Fruit fly (Drosophila melanogaster) S2 (cell line): Measurements from ENCODE around the gene DCTN6-p27.

Source experiments
- CG8478 ChIP-seq: fragments of >200 bp; optimal IDR thresholded peaks from 2 replicates; lab custom pipeline; 2018
- CTCF ChIP-seq, 2 experiments: fragments of >200 bp; optimal IDR thresholded peaks; 2 replicates each; lab custom pipeline; 2018

The DCTN6-p27 gene

dm6 chr2L:19131905-19132402, at the start of gene DCTN6-p27, which contains the start of gene AsnRS:
DCTN6-p27 (plus strand) TSS chr2L:19132323.
AsnRS (minus strand) TSS chr2L:19131954.
- no peak for TF ChIP-seq CTCF (optimal IDR thresholded peaks at IDR 0.05; lab: Kevin White, UChicago)
- no peak for TF ChIP-seq CG8478 (lab: Kevin White, UChicago)

DNA sequence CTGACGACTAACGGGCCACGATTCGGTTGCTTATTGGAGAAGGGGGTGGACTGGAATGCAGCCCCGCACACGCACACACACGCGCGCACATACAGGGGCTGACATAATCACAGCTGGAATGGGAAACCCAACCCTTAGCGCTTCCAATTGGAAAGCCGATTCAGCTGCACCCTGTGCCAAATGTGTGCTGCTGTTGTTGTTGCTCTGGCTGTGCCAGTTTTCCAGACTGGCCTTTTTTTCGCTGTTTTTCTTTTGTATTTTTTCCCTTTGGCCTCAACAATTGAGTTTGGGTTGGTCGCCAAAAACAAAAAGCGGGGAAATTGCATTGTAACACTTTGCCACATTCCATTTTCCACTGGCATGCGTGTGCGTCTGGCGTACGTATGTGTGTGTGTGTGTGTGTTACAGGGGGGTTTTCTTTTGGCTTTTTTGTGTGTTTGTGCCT, 48.8 kb upstream of the DCTN6-p27 start:
- TF ChIP-seq CTCF (optimal IDR thresholded peaks at IDR 0.05; lab: Kevin White, UChicago) (no peak), CG8478 (lab: Kevin White, UChicago) (no peak)

- TF ChIP-seq CTCF (optimal IDR thresholded peaks at IDR 0.05; lab: Kevin White, UChicago): no peak
- no peak for TF ChIP-seq CG8478 (lab: Kevin White, UChicago)
Observed at dm6 chr2L:19088895-19089294, 43.2 kb upstream of the DCTN6-p27 start.

dm6 chr2L:19089385-19089784, 42.7 kb upstream of the DCTN6-p27 start:
- no peak for TF ChIP-seq CG8478 (lab: Kevin White, UChicago)
- TF ChIP-seq CTCF (optimal IDR thresholded peaks at IDR 0.05; lab: Kevin White, UChicago): no peak

DNA sequence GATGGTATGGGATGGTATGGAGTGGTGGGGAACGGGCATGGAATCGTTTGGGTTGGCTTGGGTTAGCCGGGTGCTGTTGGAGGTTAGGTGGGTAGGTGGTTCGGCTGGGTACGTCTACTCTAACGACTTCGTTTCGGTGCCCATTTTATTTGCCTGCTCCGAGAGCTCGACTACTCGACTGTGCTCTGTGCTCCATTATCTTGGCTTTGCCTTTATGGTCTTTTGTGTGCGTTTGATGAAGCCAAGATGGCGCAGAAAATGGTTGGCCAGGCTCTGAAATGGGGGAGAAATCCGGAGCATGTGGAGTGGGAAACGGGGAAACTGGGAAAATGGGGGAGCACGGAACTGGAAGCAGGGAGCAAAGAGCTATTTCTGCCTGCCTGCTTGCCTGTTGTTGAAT, 38.3 kb upstream of the DCTN6-p27 start:
- TF ChIP-seq CTCF (optimal IDR thresholded peaks at IDR 0.05; lab: Kevin White, UChicago) (no peak), CG8478 (lab: Kevin White, UChicago) (no peak)

DNA sequence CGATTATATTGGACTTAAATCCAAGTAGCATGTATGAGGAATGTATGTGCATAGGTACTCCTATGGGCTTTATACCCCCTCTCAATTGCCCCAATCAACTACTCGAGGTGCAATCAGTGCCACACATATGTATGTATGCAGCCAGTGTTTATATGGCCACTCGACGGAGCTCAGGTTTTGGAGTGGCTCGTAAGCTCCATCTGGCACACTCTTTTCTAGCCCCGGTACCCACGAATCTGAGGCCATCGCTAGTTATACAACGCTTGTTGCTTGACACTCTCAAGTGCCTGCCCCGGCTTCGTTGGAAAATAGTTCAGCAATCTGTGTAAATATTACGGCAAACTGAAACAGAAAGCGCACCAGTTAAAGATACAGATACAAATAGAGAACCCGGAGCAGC, 35.8 kb upstream of the DCTN6-p27 start:
- TF ChIP-seq CTCF (optimal IDR thresholded peaks at IDR 0.05; lab: Kevin White, UChicago): no peak
- no peak for TF ChIP-seq CG8478 (lab: Kevin White, UChicago)

DNA sequence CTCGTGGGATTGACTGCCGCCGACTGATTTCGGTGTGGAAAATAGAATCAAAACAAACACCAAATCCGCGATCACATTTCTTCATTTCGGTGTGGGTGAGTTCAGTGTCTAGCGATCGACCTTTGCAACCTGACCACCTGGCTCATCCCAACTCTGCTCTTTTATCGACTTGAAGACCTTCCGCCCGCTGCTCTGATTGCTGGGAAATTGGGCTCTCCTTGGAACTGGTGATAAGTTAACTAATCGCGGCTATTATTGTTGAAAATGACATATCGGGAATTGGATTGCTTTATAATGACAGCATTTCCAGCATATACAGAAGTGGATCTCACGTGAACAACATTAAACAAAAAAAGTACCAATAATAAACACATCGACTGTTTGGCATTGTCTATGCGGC, 34.7 kb upstream of the DCTN6-p27 start:
- TF ChIP-seq CG8478 (lab: Kevin White, UChicago): no peak

dm6 chr2L:19098668-19099067, 33.5 kb upstream of the DCTN6-p27 start:
- TF ChIP-seq CG8478 (lab: Kevin White, UChicago): no peak
- TF ChIP-seq CTCF (optimal IDR thresholded peaks at IDR 0.05; lab: Kevin White, UChicago): no peak

- TF ChIP-seq CG8478 (lab: Kevin White, UChicago): no peak
Observed at dm6 chr2L:19101744-19102143, 30.4 kb upstream of the DCTN6-p27 start, which contains the start of the genes CG17344 and CG43731. CG17344 (plus strand) TSS chr2L:19102044. CG43731 (plus strand) TSS chr2L:19102044.

DNA sequence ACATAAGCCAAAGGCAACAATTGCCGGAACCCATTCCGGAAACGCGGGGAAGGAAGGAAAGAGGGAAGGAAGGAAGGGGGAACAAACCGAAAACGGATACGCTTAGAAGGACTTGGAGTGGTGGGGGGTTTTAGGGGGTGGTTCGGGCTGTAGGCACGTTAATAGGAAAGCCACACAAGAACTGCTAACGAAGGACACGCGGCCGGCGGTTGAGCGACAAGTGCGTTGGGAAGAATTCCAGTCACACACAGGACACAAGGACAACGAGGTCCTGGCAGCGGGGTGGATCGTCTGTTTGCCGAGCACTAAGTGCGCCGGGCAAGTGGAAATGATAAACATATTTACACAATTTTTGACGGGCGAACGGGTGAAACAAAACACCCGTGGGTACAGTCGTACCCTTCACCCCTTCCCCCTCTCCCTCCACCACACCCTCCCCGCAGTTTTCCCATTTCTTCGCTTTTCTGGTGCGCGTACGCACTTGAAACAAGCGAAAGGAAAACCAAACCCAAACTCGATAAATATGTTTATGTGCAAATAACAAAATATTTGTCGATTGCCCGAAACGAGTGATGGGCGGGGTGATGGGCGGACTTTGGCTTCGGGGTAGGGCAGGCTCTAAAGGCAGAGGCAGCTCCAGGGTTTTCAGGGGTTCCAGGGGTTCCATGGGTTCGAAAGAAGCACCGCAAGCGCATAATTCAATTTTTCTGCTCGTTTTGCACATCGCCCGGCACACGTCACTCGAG, 28.8 kb upstream of the DCTN6-p27 start:
- TF ChIP-seq CTCF (optimal IDR thresholded peaks at IDR 0.05; lab: Kevin White, UChicago): no peak
- no peak for TF ChIP-seq CG8478 (lab: Kevin White, UChicago)

DNA sequence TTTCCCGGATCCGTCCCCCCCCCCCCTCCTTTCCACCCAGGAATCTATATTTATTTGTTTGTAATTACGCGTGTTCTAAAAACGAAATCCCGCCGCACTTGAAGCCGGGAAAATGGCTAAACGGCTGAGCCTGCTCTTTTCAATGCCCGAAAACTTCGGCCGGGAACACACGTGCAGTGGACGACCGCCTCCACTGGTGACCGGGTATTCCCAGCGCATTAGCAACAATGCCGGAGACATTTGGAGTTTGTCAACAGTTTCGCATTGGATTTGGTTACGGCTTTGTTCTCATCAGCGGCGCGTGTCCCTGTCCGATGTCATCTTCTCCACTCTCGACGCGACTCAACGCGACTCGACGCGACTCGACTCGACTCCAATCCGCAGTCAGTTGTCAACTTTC, 27.7 kb upstream of the DCTN6-p27 start:
- TF ChIP-seq CTCF (optimal IDR thresholded peaks at IDR 0.05; lab: Kevin White, UChicago) (no peak), CG8478 (lab: Kevin White, UChicago) (no peak)

DNA sequence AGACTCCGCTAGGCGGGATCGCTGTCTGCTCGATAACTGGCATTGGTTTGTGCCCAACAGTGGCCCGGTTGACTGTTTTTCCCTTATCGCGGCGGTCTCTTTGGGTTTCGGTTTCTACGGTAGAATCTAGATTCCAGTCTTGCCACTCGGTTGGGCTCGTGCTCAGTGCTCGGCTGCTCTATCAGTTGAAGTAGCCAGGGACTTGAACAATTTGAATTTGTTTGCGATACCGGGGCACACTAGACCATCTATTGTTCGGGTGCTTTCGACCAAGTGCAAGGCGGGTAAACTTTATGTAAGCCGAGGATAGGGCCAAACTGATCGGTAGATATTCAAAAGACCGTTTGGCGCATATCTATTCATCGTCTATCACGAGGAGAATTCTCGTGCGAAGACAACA, 25.9 kb upstream of the DCTN6-p27 start:
- no peak for TF ChIP-seq CG8478 (lab: Kevin White, UChicago)
- no peak for TF ChIP-seq CTCF (optimal IDR thresholded peaks at IDR 0.05; lab: Kevin White, UChicago)

DNA sequence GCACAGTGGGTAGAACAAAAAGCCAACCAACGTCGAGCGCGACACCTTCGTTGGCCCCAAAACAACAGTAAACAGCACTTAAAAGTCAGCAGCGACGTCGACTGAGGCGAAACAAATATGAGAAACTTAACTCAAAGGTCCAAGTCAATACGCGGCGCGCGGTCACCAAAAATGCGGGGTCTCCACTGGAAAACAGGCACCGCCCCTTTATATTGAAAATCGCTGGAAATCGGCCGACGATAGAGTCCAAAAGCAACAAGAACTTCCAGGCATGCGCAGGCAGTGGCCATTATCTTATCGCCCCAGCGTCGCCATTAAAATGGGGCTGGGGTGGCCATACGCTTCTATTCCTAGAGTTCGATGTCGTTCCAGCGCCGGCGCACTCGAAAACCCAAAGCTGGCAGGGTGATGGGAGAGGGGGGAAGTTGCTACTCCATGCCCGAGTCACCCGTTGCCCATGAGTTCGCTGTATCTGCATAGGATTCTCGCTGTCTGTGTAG, 23.7 kb upstream of the DCTN6-p27 start, which contains the start of gene Lim3:
Lim3 (minus strand) TSS at position 51 of the 500 bp plus-strand sequence.
- TF ChIP-seq CG8478 (lab: Kevin White, UChicago) (no peak), CTCF (optimal IDR thresholded peaks at IDR 0.05; lab: Kevin White, UChicago) (no peak)

DNA sequence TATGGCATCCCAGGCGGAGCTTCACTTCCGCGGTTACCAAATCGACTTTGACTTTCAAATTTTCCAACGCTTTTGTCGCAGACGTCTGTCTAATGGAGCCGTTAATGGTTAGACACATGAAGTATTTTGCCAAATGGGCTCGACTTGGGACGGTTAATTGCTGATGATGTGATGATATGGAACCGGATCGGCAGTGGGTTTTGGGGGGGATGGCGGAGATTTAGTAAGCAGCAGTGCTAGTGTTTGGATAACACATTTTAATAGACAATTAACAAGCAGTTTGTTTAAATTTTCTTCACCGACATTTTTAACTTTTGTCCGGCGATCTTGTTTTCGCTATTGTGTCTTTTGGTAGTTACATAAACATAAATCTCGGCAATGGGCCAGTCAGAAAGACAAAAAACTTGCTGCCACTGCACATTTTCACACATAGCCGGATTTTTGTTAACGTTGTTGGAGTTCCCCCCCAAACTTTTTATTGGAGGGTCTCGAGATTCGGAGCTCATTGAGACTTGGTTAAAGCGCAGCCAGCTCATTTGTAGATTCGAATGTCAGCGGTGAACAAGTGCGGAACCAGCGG, 22.4 kb upstream of the DCTN6-p27 start, which contains the start of gene amd:
amd (plus strand) TSS at position 530 of the 580 bp plus-strand sequence.
- TF ChIP-seq CG8478 (lab: Kevin White, UChicago) (no peak), CTCF (optimal IDR thresholded peaks at IDR 0.05; lab: Kevin White, UChicago) (no peak)

DNA sequence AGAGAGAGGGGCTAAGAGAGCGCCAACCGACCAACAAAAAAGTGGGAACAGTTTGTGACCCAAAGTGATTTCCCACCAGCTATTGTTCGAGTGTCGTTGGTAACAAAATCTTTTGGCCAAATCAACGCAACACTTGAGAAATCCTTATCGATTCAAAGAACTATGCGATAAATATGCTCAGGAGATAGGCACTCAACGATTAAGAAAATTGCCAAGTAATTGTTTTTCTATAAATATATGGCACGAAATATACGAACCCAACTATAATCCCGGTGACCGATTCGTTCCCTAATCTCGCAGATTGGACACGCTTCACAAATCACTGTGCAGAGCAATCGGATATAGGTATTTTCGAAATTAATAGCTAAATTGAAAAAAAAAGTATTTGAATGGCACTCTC, 21.0 kb upstream of the DCTN6-p27 start:
- no peak for TF ChIP-seq CG8478 (lab: Kevin White, UChicago)
- no peak for TF ChIP-seq CTCF (optimal IDR thresholded peaks at IDR 0.05; lab: Kevin White, UChicago)
